Fruit fly (Drosophila melanogaster): ENCODE data around the gene Mnt.

DNA sequence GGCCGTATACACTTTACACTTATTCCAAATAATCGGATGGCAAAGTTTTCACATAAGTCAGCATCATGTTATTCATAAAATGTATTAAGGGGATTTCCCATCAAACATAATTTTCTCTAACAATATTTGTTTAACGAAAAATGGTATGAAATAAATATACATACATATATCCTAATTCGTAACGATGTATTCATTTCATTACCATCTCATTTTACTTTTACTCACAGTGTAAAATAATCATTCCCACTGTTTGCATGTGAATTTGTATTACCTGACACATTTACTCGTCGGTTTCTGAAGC lies 73.6 kb downstream of the Mnt start:
- TF ChIP-seq Dfd (GFP tag; optimal IDR thresholded peaks at IDR 0.05) (no peak), dl (GFP tag; optimal IDR thresholded peaks at IDR 0.05; ENCODE audit: insufficient read depth in 1 of 2, partially characterized antibody in 2 of 2) (no peak), tai (GFP tag; optimal IDR thresholded peaks at IDR 0.05) (no peak), Sp1 (GFP tag; optimal IDR thresholded peaks at IDR 0.05) (no peak), Abd-B (GFP tag; optimal IDR thresholded peaks at IDR 0.05) (no peak), rgr (GFP tag; optimal IDR thresholded peaks at IDR 0.05) (peak; percentile 24), Dif (GFP tag; optimal IDR thresholded peaks at IDR 0.05; ENCODE audit: partially characterized antibody) (no peak), usp (GFP tag; optimal IDR thresholded peaks at IDR 0.05) (no peak), Myc (optimal IDR thresholded peaks at IDR 0.05) (no peak), woc (GFP tag; optimal IDR thresholded peaks at IDR 0.05) (no peak), N (GFP tag; optimal IDR thresholded peaks at IDR 0.05) (no peak), h (GFP tag; optimal IDR thresholded peaks at IDR 0.05) (peak; percentile 28), sv (GFP tag; optimal IDR thresholded peaks at IDR 0.05) (no peak)
